Fruit fly (Drosophila melanogaster): ENCODE data around the gene RecQ4.
A peak's percentile ranks its signal among the peaks of the same experiment; 100 is the strongest.

The RecQ4 gene

dm6 chr3L:8157079-8157478 is 18.7 kb downstream of the RecQ4 start:
- TF ChIP-seq ci (GFP tag; IDR thresholded peaks at IDR 0.05) = no peak
- no peak for TF ChIP-seq exex (tag; optimal IDR thresholded peaks at IDR 0.05)
- TF ChIP-seq CG30431 (GFP tag; optimal IDR thresholded peaks at IDR 0.05) = no peak
- no peak for TF ChIP-seq CG12942 (GFP tag; optimal IDR thresholded peaks at IDR 0.05)
- TF ChIP-seq rib (GFP tag; IDR thresholded peaks at IDR 0.05) = no peak
- TF ChIP-seq CG34224 (GFP tag; IDR thresholded peaks at IDR 0.05; ENCODE audit: partially characterized antibody) = no peak
- TF ChIP-seq Ssrp (tag; optimal IDR thresholded peaks at IDR 0.05) = no peak
- TF ChIP-seq CG10979 (tag; optimal IDR thresholded peaks at IDR 0.05) = no peak
- no peak for TF ChIP-seq CG11723 (GFP tag; optimal IDR thresholded peaks at IDR 0.05)
- TF ChIP-seq CG15514 (GFP tag; optimal IDR thresholded peaks at IDR 0.05) = no peak
- TF ChIP-seq HLH4C (GFP tag; IDR thresholded peaks at IDR 0.05; ENCODE audit: partially characterized antibody) = no peak
- TF ChIP-seq ase (GFP tag; IDR thresholded peaks at IDR 0.05) = no peak
- TF ChIP-seq CG10267 (tag; optimal IDR thresholded peaks at IDR 0.05) = no peak
- no peak for TF ChIP-seq C15 (GFP tag; IDR thresholded peaks at IDR 0.05)
- no peak for TF ChIP-seq CG4328 (GFP tag; optimal IDR thresholded peaks at IDR 0.05)

- TF ChIP-seq zf30C (GFP tag; optimal IDR thresholded peaks at IDR 0.05) = no peak
- TF ChIP-seq CG5953 (GFP tag; IDR thresholded peaks at IDR 0.05) = no peak
- no peak for TF ChIP-seq grau (tag; optimal IDR thresholded peaks at IDR 0.05)
- TF ChIP-seq CG14441 (GFP tag; IDR thresholded peaks at IDR 0.05) = peak; percentile 48; the same call in 1 of the 2 replicates
- no peak for TF ChIP-seq Atf3 (GFP tag; optimal IDR thresholded peaks at IDR 0.05)
- no peak for TF ChIP-seq Sox102F (GFP tag; optimal IDR thresholded peaks at IDR 0.05)
- no peak for TF ChIP-seq B-H1 (GFP tag; IDR thresholded peaks at IDR 0.05)
- TF ChIP-seq Side (GFP tag; optimal IDR thresholded peaks at IDR 0.05) = no peak
- no peak for TF ChIP-seq hkb (optimal IDR thresholded peaks at IDR 0.05)
- no peak for TF ChIP-seq hkb (GFP tag; IDR thresholded peaks at IDR 0.05)
- TF ChIP-seq gt (GFP tag; IDR thresholded peaks at IDR 0.05) = no peak
- no peak for TF ChIP-seq CG31365 (tag; optimal IDR thresholded peaks at IDR 0.05)
- TF ChIP-seq Hand (GFP tag; optimal IDR thresholded peaks at IDR 0.05) = no peak
- peak; percentile 41; the same call in 1 of the 2 replicates for TF ChIP-seq Drgx (GFP tag; IDR thresholded peaks at IDR 0.05)
- TF ChIP-seq CG10274 (GFP tag; optimal IDR thresholded peaks at IDR 0.05) = no peak
- TF ChIP-seq dan (GFP tag; IDR thresholded peaks at IDR 0.05) = no peak
- TF ChIP-seq Hr78 (GFP tag; optimal IDR thresholded peaks at IDR 0.05) = no peak
- TF ChIP-seq Dbx (GFP tag; IDR thresholded peaks at IDR 0.05) = no peak
- TF ChIP-seq fd96Cb (tag; optimal IDR thresholded peaks at IDR 0.05) = no peak
- peak; percentile 57 for TF ChIP-seq sens (GFP tag)
- TF ChIP-seq Hr51 (GFP tag; optimal IDR thresholded peaks at IDR 0.05) = peak in 1 of 2 experiments; percentile 22
- TF ChIP-seq CG1024 (GFP tag; IDR thresholded peaks at IDR 0.05) = no peak
- TF ChIP-seq CG7928 (GFP tag; optimal IDR thresholded peaks at IDR 0.05) = no peak
- TF ChIP-seq H15 (GFP tag; IDR thresholded peaks at IDR 0.05) = no peak
- TF ChIP-seq CG18476 (GFP tag; optimal IDR thresholded peaks at IDR 0.05) = no peak
- no peak for TF ChIP-seq CG4730 (GFP tag; IDR thresholded peaks at IDR 0.05)
- TF ChIP-seq wor (GFP tag; IDR thresholded peaks at IDR 0.05) = no peak
- no peak for TF ChIP-seq hbn (GFP tag; IDR thresholded peaks at IDR 0.05; ENCODE audit: partially characterized antibody)
- TF ChIP-seq slp2 (GFP tag; optimal IDR thresholded peaks at IDR 0.05) = no peak
- TF ChIP-seq CG8281 (tag; optimal IDR thresholded peaks at IDR 0.05) = no peak
- TF ChIP-seq Bdp1 (GFP tag; optimal IDR thresholded peaks at IDR 0.05) = no peak
- no peak for TF ChIP-seq nerfin-2 (GFP tag; IDR thresholded peaks at IDR 0.05; ENCODE audit: partially characterized antibody)
- no peak for TF ChIP-seq CG17829 (tag; optimal IDR thresholded peaks at IDR 0.05)
- TF ChIP-seq nmo (GFP tag; optimal IDR thresholded peaks at IDR 0.05) = no peak
- peak; percentile 29 for TF ChIP-seq dmrt99B (tag; optimal IDR thresholded peaks at IDR 0.05)
- TF ChIP-seq CG11504 (tag; optimal IDR thresholded peaks at IDR 0.05) = peak; percentile 12
Measured at dm6 chr3L:8156199-8156598, 19.6 kb downstream of the RecQ4 start.
